Fruit fly (Drosophila melanogaster): ENCODE measurements around the gene CG14439.

DNA sequence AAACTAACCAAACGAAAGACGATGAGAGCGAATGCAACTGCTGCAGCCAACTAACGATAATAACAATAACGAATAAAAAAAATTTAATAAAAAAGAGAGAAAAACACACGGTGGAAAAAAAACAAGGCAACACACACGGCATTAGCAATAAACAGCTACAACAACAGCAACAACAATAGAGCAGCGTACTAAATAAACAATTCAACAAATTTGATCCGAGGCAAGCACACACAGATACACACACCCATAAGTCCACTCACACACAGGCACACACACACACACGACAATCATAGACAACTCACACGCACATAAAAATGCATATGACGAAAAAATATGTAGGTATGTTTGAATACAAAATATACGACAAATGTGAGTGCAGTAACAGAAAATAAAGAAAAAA lies 44.8 kb upstream of the CG14439 start:
- TF ChIP-seq CG9705 (GFP tag; optimal IDR thresholded peaks at IDR 0.05) (no peak), h (GFP tag; optimal IDR thresholded peaks at IDR 0.05) (no peak), OdsH (GFP tag; optimal IDR thresholded peaks at IDR 0.05) (no peak), usp (GFP tag; optimal IDR thresholded peaks at IDR 0.05) (no peak), Hnf4 (GFP tag; optimal IDR thresholded peaks at IDR 0.05) (no peak), ey (GFP tag; optimal IDR thresholded peaks at IDR 0.05) (no peak), pan (optimal IDR thresholded peaks at IDR 0.05) (no peak), foxo (GFP tag; optimal IDR thresholded peaks at IDR 0.05) (no peak), br (GFP tag; optimal IDR thresholded peaks at IDR 0.05) (no peak), Dif (GFP tag; optimal IDR thresholded peaks at IDR 0.05; ENCODE audit: partially characterized antibody) (no peak), dl (GFP tag; optimal IDR thresholded peaks at IDR 0.05; ENCODE audit: insufficient read depth in 1 of 2, partially characterized antibody in 2 of 2) (no peak)
